Fruit fly (Drosophila melanogaster) whole organism, embryonic: ENCODE data around the gene Teh1.

Source experiments
- Atf-2 ChIP-seq: fragments of 200-800 bp; sonication (Bioruptor generic); optimal IDR thresholded peaks from 2 replicates; lab custom pipeline; 2016; ENCODE audit warnings: missing biosample characterization, missing genetic modification characterization
- B-H1 ChIP-seq: fragments of 200-800 bp; sonication (Bioruptor generic); IDR thresholded peaks from 3 replicates; pipeline ENCODE4 v1.3.6; 2022; ENCODE audit warnings: missing biosample characterization, missing genetic modification characterization
- CG13123 ChIP-seq: fragments of 200-800 bp; sonication (Bioruptor generic); optimal IDR thresholded peaks from 2 replicates; lab custom pipeline; 2016; ENCODE audit warnings: missing biosample characterization, missing genetic modification characterization
- CG13424 ChIP-seq: fragments of 200-800 bp; sonication (Bioruptor generic); optimal IDR thresholded peaks from 2 replicates; lab custom pipeline; 2019; ENCODE audit warnings: missing biosample characterization, mild to moderate bottlenecking, missing genetic modification characterization, moderate library complexity
- CG16779 ChIP-seq: fragments of 200-800 bp; sonication (Bioruptor generic); IDR thresholded peaks from 2 replicates; pipeline ENCODE4 v1.3.6; 2022; ENCODE audit warnings: missing biosample characterization, missing genetic modification characterization
- CG16813 ChIP-seq: fragments of 200-800 bp; sonication (Bioruptor generic); IDR thresholded peaks from 3 replicates; pipeline ENCODE4 v1.3.6; 2022; ENCODE audit warnings: missing biosample characterization, missing genetic modification characterization; ENCODE audit not compliant: partially characterized antibody
- CG17186 ChIP-seq: fragments of 200-800 bp; sonication (Bioruptor generic); optimal IDR thresholded peaks from 3 replicates; lab custom pipeline; 2017; ENCODE audit warnings: missing biosample characterization, missing genetic modification reagents, missing genetic modification characterization
- CG17912 ChIP-seq: fragments of 200-800 bp; sonication (Bioruptor generic); optimal IDR thresholded peaks from 2 replicates; lab custom pipeline; 2018; ENCODE audit warnings: missing biosample characterization, mild to moderate bottlenecking, missing genetic modification characterization
- CG1792 ChIP-seq: fragments of 200-800 bp; sonication (Bioruptor generic); optimal IDR thresholded peaks from 2 replicates; lab custom pipeline; 2016; ENCODE audit warnings: missing biosample characterization, missing genetic modification characterization
- CG2199 ChIP-seq: fragments of 200-800 bp; sonication (Bioruptor generic); IDR thresholded peaks from 3 replicates; pipeline ENCODE4 v1.3.6; 2022; ENCODE audit warnings: missing biosample characterization, missing genetic modification characterization
- CG30403 ChIP-seq: fragments of 200-800 bp; sonication (Bioruptor generic); optimal IDR thresholded peaks from 3 replicates; lab custom pipeline; 2016; ENCODE audit warnings: missing biosample characterization, missing genetic modification characterization
- CG31365 ChIP-seq: fragments of 200-800 bp; sonication (Bioruptor generic); optimal IDR thresholded peaks from 2 replicates; lab custom pipeline; 2018; ENCODE audit warnings: missing biosample characterization, mild to moderate bottlenecking, missing genetic modification characterization
- CG3163 ChIP-seq: fragments of 200-800 bp; sonication (Bioruptor generic); optimal IDR thresholded peaks from 3 replicates; lab custom pipeline; 2016; ENCODE audit warnings: missing biosample characterization, missing genetic modification characterization
- CG3838 ChIP-seq: fragments of 200-800 bp; sonication (Bioruptor generic); optimal IDR thresholded peaks from 3 replicates; lab custom pipeline; 2016; ENCODE audit warnings: missing biosample characterization, missing genetic modification characterization
- CG3995 ChIP-seq: fragments of 200-800 bp; sonication (Bioruptor generic); optimal IDR thresholded peaks from 3 replicates; lab custom pipeline; 2016; ENCODE audit warnings: missing biosample characterization, missing genetic modification characterization
- CG4360 ChIP-seq: fragments of 200-800 bp; sonication (Bioruptor generic); IDR thresholded peaks from 2 replicates; pipeline ENCODE4 v1.3.6; 2022; ENCODE audit warnings: missing biosample characterization, missing genetic modification characterization
- CG5180 ChIP-seq: fragments of 200-800 bp; sonication (Bioruptor generic); optimal IDR thresholded peaks from 3 replicates; lab custom pipeline; 2017; ENCODE audit warnings: missing biosample characterization, missing genetic modification characterization, mild to moderate bottlenecking, moderate library complexity, missing genetic modification reagents
- CG7928 ChIP-seq: fragments of 200-800 bp; sonication (Bioruptor generic); optimal IDR thresholded peaks from 2 replicates; lab custom pipeline; 2017; ENCODE audit warnings: missing biosample characterization, mild to moderate bottlenecking, missing genetic modification characterization
- CG9932 ChIP-seq: fragments of 200-800 bp; sonication (Bioruptor generic); IDR thresholded peaks from 2 replicates; pipeline ENCODE4 v1.3.6; 2022; ENCODE audit warnings: missing biosample characterization, missing genetic modification characterization
- CoRest ChIP-seq: fragments of 200-800 bp; sonication (Bioruptor generic); optimal IDR thresholded peaks from 3 replicates; lab custom pipeline; 2018; ENCODE audit warnings: missing biosample characterization, mild to moderate bottlenecking, missing genetic modification characterization, moderate library complexity
- Dfd ChIP-seq, 2 experiments: fragments of >200 bp; optimal IDR thresholded peaks; 2 replicates each; lab custom pipeline; 2017; ENCODE audit warnings: missing biosample characterization in 2 of 2, missing genetic modification characterization in 2 of 2
- Dip3 ChIP-seq: fragments of 200-800 bp; sonication (Bioruptor generic); optimal IDR thresholded peaks from 3 replicates; lab custom pipeline; 2016; ENCODE audit warnings: missing biosample characterization, missing genetic modification characterization
- Dp ChIP-seq: fragments of 200-800 bp; sonication (Bioruptor generic); optimal IDR thresholded peaks from 2 replicates; lab custom pipeline; 2018; ENCODE audit warnings: missing biosample characterization, mild to moderate bottlenecking, missing genetic modification characterization, moderate library complexity
- Ets65A ChIP-seq: fragments of 200-800 bp; sonication (Bioruptor generic); peaks from one replicate; lab custom pipeline; 2016; ENCODE audit warnings: missing biosample characterization, missing genetic modification characterization
- Fer1 ChIP-seq: fragments of 200-800 bp; sonication (Bioruptor generic); optimal IDR thresholded peaks from 2 replicates; lab custom pipeline; 2017; ENCODE audit warnings: missing biosample characterization, mild to moderate bottlenecking, missing genetic modification characterization
- Fer2 ChIP-seq: fragments of 200-800 bp; sonication (Bioruptor generic); optimal IDR thresholded peaks from 2 replicates; lab custom pipeline; 2018; ENCODE audit warnings: missing biosample characterization, mild to moderate bottlenecking, missing genetic modification characterization, moderate library complexity
- HHEX ChIP-seq: fragments of 200-800 bp; sonication (Bioruptor generic); optimal IDR thresholded peaks from 3 replicates; lab custom pipeline; 2017; ENCODE audit warnings: missing biosample characterization, mild to moderate bottlenecking, missing genetic modification characterization, missing genetic modification reagents
- Hand ChIP-seq: fragments of 200-800 bp; sonication (Bioruptor generic); optimal IDR thresholded peaks from 2 replicates; lab custom pipeline; 2017; ENCODE audit warnings: mild to moderate bottlenecking, missing biosample characterization, missing genetic modification reagents, missing genetic modification characterization
- Med ChIP-seq: fragments of 200-800 bp; sonication (Bioruptor generic); peaks from one replicate; lab custom pipeline; 2016; ENCODE audit warnings: missing biosample characterization, missing genetic modification characterization, mild to moderate bottlenecking, inconsistent platforms, moderate library complexity
- NC2β ChIP-seq: fragments of 200-800 bp; sonication (Bioruptor generic); optimal IDR thresholded peaks from 2 replicates; lab custom pipeline; 2016; ENCODE audit warnings: missing biosample characterization, missing genetic modification characterization
- Nf-YB ChIP-seq: fragments of 200-800 bp; sonication (Bioruptor generic); optimal IDR thresholded peaks from 3 replicates; lab custom pipeline; 2019; ENCODE audit warnings: missing biosample characterization, mild to moderate bottlenecking, missing genetic modification characterization, moderate library complexity
- Oli ChIP-seq: fragments of 200-800 bp; sonication (Bioruptor generic); optimal IDR thresholded peaks from 2 replicates; lab custom pipeline; 2018; ENCODE audit warnings: missing biosample characterization, mild to moderate bottlenecking, missing genetic modification characterization, moderate library complexity
- Sry-β ChIP-seq: fragments of 200-800 bp; sonication (Bioruptor generic); optimal IDR thresholded peaks from 2 replicates; lab custom pipeline; 2018; ENCODE audit warnings: missing biosample characterization, mild to moderate bottlenecking, missing genetic modification characterization, moderate library complexity
- Tbp ChIP-seq: fragments of >200 bp; optimal IDR thresholded peaks from 2 replicates; lab custom pipeline; 2018; ENCODE audit warnings: missing biosample characterization, missing genetic modification characterization
- amos ChIP-seq: fragments of 200-800 bp; sonication (Bioruptor generic); IDR thresholded peaks from 2 replicates; pipeline ENCODE4 v1.3.6; 2022; ENCODE audit warnings: missing biosample characterization, missing genetic modification characterization; ENCODE audit not compliant: partially characterized antibody
- ap ChIP-seq: fragments of 200-800 bp; sonication (Bioruptor generic); IDR thresholded peaks from 2 replicates; pipeline ENCODE4 v1.3.6; 2022; ENCODE audit warnings: missing biosample characterization, missing genetic modification characterization
- disco-r ChIP-seq: fragments of 200-800 bp; sonication (Bioruptor generic); optimal IDR thresholded peaks from 2 replicates; lab custom pipeline; 2016; ENCODE audit warnings: missing biosample characterization, missing genetic modification characterization
- emc ChIP-seq: fragments of 200-800 bp; sonication (Bioruptor generic); optimal IDR thresholded peaks from 2 replicates; lab custom pipeline; 2016; ENCODE audit warnings: missing biosample characterization, missing genetic modification characterization
- ems ChIP-seq: fragments of 200-800 bp; sonication (Bioruptor generic); optimal IDR thresholded peaks from 3 replicates; lab custom pipeline; 2016; ENCODE audit warnings: missing biosample characterization, missing genetic modification characterization
- ewg ChIP-seq: fragments of 200-800 bp; sonication (Bioruptor generic); optimal IDR thresholded peaks from 3 replicates; lab custom pipeline; 2017; ENCODE audit warnings: mild to moderate bottlenecking, missing biosample characterization, missing genetic modification reagents, missing genetic modification characterization
- fd3F ChIP-seq: fragments of 200-800 bp; sonication (Bioruptor generic); optimal IDR thresholded peaks from 2 replicates; lab custom pipeline; 2018; ENCODE audit warnings: missing biosample characterization, mild to moderate bottlenecking, missing genetic modification characterization, moderate library complexity
- hbn ChIP-seq: fragments of 200-800 bp; sonication (Bioruptor generic); IDR thresholded peaks from 2 replicates; pipeline ENCODE4 v1.3.6; 2022; ENCODE audit warnings: missing biosample characterization, missing genetic modification characterization; ENCODE audit not compliant: partially characterized antibody
- hkb ChIP-seq, 2 experiments: fragments of 200-800 bp in 1 of 2; fragments of >200 bp in 1 of 2; sonication (Bioruptor generic) in 1 of 2; IDR thresholded peaks in 1 of 2; optimal IDR thresholded peaks in 1 of 2; 2 replicates each; pipeline versions ENCODE4 v1.3.6 to Lab custom; 2017 to 2022; ENCODE audit warnings: missing biosample characterization in 1 of 2, missing genetic modification characterization in 1 of 2
- ind ChIP-seq: fragments of 200-800 bp; sonication (Bioruptor generic); optimal IDR thresholded peaks from 3 replicates; lab custom pipeline; 2016; ENCODE audit warnings: missing biosample characterization, missing genetic modification characterization
- ro ChIP-seq: fragments of 200-800 bp; sonication (Bioruptor generic); IDR thresholded peaks from 2 replicates; pipeline ENCODE4 v1.3.6; 2022; ENCODE audit warnings: missing biosample characterization, missing genetic modification characterization
- run ChIP-seq: fragments of 200-800 bp; sonication (Bioruptor generic); optimal IDR thresholded peaks from 3 replicates; lab custom pipeline; 2018; ENCODE audit warnings: missing biosample characterization, mild to moderate bottlenecking, missing genetic modification characterization
- sc ChIP-seq, 3 experiments: fragments of >200 bp in 2 of 3; fragments of 200-800 bp in 1 of 3; sonication (Bioruptor generic) in 1 of 3; optimal IDR thresholded peaks; 2 replicates in 2 of 3; 3 replicates in 1 of 3; lab custom pipeline; 2017; ENCODE audit warnings: mild to moderate bottlenecking in 1 of 3, missing biosample characterization in 1 of 3, missing genetic modification characterization in 1 of 3, missing genetic modification reagents in 1 of 3
- scrt ChIP-seq: fragments of 200-800 bp; sonication (Bioruptor generic); optimal IDR thresholded peaks from 2 replicates; lab custom pipeline; 2018; ENCODE audit warnings: missing biosample characterization, mild to moderate bottlenecking, missing genetic modification characterization, moderate library complexity
- sim ChIP-seq: fragments of 200-800 bp; sonication (Bioruptor generic); IDR thresholded peaks from 2 replicates; pipeline ENCODE4 v1.3.6; 2022; ENCODE audit warnings: missing biosample characterization, missing genetic modification characterization
- vfl ChIP-seq: fragments of 200-800 bp; sonication (Bioruptor generic); optimal IDR thresholded peaks from 2 replicates; lab custom pipeline; 2016; ENCODE audit warnings: missing biosample characterization, missing genetic modification characterization

Gene Teh1

dm6 chr3R:9793018-9793417 lies 74.9 kb downstream of the Teh1 start, which contains the start of gene CG8516 (continued):
- TF ChIP-seq CG30403 (GFP tag; lab: Kevin White, UChicago) (peak; percentile 13), hkb (optimal IDR thresholded peaks at IDR 0.05; lab: Kevin White, UChicago) (no peak), hkb (GFP tag; IDR thresholded peaks at IDR 0.05; lab: Robert Waterston, UW) (peak; percentile 24; the same call in 1 of the 2 replicates), HHEX (GFP tag; lab: Kevin White, UChicago) (no peak), ind (GFP tag; lab: Kevin White, UChicago) (no peak), amos (GFP tag; lab: Robert Waterston, UW) (no peak; the same call in 1 of the 2 replicates), disco-r (GFP tag; lab: Kevin White, UChicago) (no peak), Dfd (GFP tag; optimal IDR thresholded peaks at IDR 0.05; lab: Kevin White, UChicago) (no peak), Med (GFP tag; lab: Kevin White, UChicago) (peak; percentile 70), CG13123 (GFP tag; lab: Kevin White, UChicago) (no peak), run (no peak), CG2199 (GFP tag; lab: Robert Waterston, UW) (no peak), CG9932 (GFP tag; lab: Robert Waterston, UW) (peak; percentile 37; the same call in 1 of the 2 replicates), Atf-2 (GFP tag; lab: Kevin White, UChicago) (no peak), vfl (GFP tag; lab: Kevin White, UChicago) (no peak), CG31365 (no peak), Dp (GFP tag; lab: Kevin White, UChicago) (peak; percentile 49), ewg (GFP tag; lab: Kevin White, UChicago) (no peak), CG3995 (GFP tag; lab: Kevin White, UChicago) (peak; percentile 68), CG4360 (GFP tag; lab: Robert Waterston, UW) (peak; percentile 90), CG7928 (no peak), sim (GFP tag; lab: Robert Waterston, UW) (no peak), CG17912 (GFP tag; lab: Kevin White, UChicago) (peak; percentile 0), Fer2 (tag; lab: Kevin White, UChicago) (no peak), Oli (tag; lab: Kevin White, UChicago) (no peak), fd3F (GFP tag; lab: Kevin White, UChicago) (no peak), hbn (GFP tag; lab: Robert Waterston, UW) (no peak), CG5180 (GFP tag; lab: Kevin White, UChicago) (no peak), Hand (GFP tag; lab: Kevin White, UChicago) (no peak), ap (GFP tag; lab: Robert Waterston, UW) (no peak), CG1792 (no peak), sc (optimal IDR thresholded peaks at IDR 0.05; lab: Kevin White, UChicago) (no peak), sc (GFP tag; optimal IDR thresholded peaks at IDR 0.05; lab: Kevin White, UChicago) (no peak), Tbp (no peak), CG16779 (GFP tag; lab: Robert Waterston, UW) (no peak)

- TF ChIP-seq B-H1 (GFP tag; lab: Robert Waterston, UW) (no peak), CG13424 (tag; lab: Kevin White, UChicago) (peak; percentile 67), CoRest (tag; lab: Kevin White, UChicago) (peak; percentile 76), Ets65A (GFP tag; lab: Kevin White, UChicago) (peak; percentile 91), Sry-β (GFP tag; lab: Kevin White, UChicago) (peak; percentile 96), Nf-YB (GFP tag; lab: Kevin White, UChicago) (no peak), CG3838 (GFP tag; lab: Kevin White, UChicago) (no peak), emc (GFP tag; lab: Kevin White, UChicago) (no peak), CG16813 (GFP tag; lab: Robert Waterston, UW) (no peak), NC2β (GFP tag; lab: Kevin White, UChicago) (no peak), CG3163 (GFP tag; lab: Kevin White, UChicago) (no peak), Dip3 (GFP tag; lab: Kevin White, UChicago) (peak; percentile 52), ro (GFP tag; lab: Robert Waterston, UW) (no peak), scrt (GFP tag; lab: Kevin White, UChicago) (no peak), CG17186 (GFP tag; lab: Kevin White, UChicago) (no peak), ems (GFP tag; lab: Kevin White, UChicago) (peak; percentile 1), Fer1 (GFP tag; lab: Kevin White, UChicago) (peak; percentile 57)
Observed at dm6 chr3R:9791177-9791806, 76.6 kb downstream of the Teh1 start, which contains the start of the genes CG12945 and CG8507. CG12945 (minus strand) TSS chr3R:9791221. CG8507 (plus strand) TSS chr3R:9791483.
